Worm (Caenorhabditis elegans) whole organism, L1 larva: ENCODE results near the gene F44E5.2.
A peak's percentile ranks its signal among the peaks of the same experiment; 100 is the strongest.

Experiments
- C04F5.9 ChIP-seq: sonication (generic microtip); optimal IDR thresholded peaks from 2 replicates; lab custom pipeline; 2016; ENCODE audit warnings: missing genetic modification characterization, missing compliant biosample characterization
- C34B4.2 ChIP-seq: sonication (generic microtip); optimal IDR thresholded peaks from 2 replicates; lab custom pipeline; 2017; ENCODE audit warnings: mild to moderate bottlenecking, missing genetic modification characterization, missing compliant biosample characterization
- aly-2 ChIP-seq: fragments of 150-350 bp; optimal IDR thresholded peaks from 2 replicates; lab custom pipeline; 2014; ENCODE audit warnings: missing biosample characterization, missing genetic modification characterization
- ceh-63 ChIP-seq: fragments of 200-800 bp; sonication (Bioruptor generic); optimal IDR thresholded peaks from 2 replicates; lab custom pipeline; 2018; ENCODE audit warnings: mild to moderate bottlenecking, missing genetic modification characterization, missing compliant biosample characterization
- ceh-8 ChIP-seq: fragments of 200-800 bp; sonication (Bioruptor generic); optimal IDR thresholded peaks from 2 replicates; lab custom pipeline; 2018; ENCODE audit warnings: mild to moderate bottlenecking, missing genetic modification characterization, moderate library complexity, missing compliant biosample characterization
- ceh-82 ChIP-seq, 3 experiments: fragments of 150-350 bp in 1 of 3; sonication (generic microtip) in 2 of 3; optimal IDR thresholded peaks; 2 replicates each; lab custom pipeline; 2014 to 2017; ENCODE audit warnings: missing biosample characterization in 3 of 3, missing genetic modification characterization in 3 of 3
- ceh-88 ChIP-seq: fragments of 200-800 bp; sonication (Bioruptor generic); IDR thresholded peaks from 2 replicates; pipeline ENCODE4 v1.3.6; 2022; ENCODE audit warnings: missing genetic modification characterization, missing compliant biosample characterization
- ceh-90 ChIP-seq: sonication (generic microtip); optimal IDR thresholded peaks from 2 replicates; lab custom pipeline; 2016; ENCODE audit warnings: missing genetic modification characterization, missing compliant biosample characterization
- dpl-1 ChIP-seq, 3 experiments: fragments of 150-350 bp in 2 of 3; sonication (generic microtip) in 1 of 3; optimal IDR thresholded peaks; 2 replicates each; lab custom pipeline; 2014 to 2017; ENCODE audit warnings: missing biosample characterization in 3 of 3, missing genetic modification characterization in 3 of 3, missing genetic modification reagents in 3 of 3
- dsc-1 ChIP-seq: sonication (generic microtip); optimal IDR thresholded peaks from 2 replicates; lab custom pipeline; 2016; ENCODE audit warnings: mild to moderate bottlenecking, missing genetic modification characterization, missing compliant biosample characterization
- efl-1 ChIP-seq, 4 experiments: fragments of 150-350 bp; optimal IDR thresholded peaks in 3 of 4; peaks in 1 of 4; 1 replicate in 1 of 4; 2 replicates in 3 of 4; lab custom pipeline; 2014; ENCODE audit warnings: missing biosample characterization in 2 of 4, missing genetic modification characterization in 2 of 4, missing genetic modification reagents in 2 of 4
- egl-13 ChIP-seq: sonication (generic microtip); optimal IDR thresholded peaks from 2 replicates; lab custom pipeline; 2016; ENCODE audit warnings: missing genotype, missing genetic modification reagents, missing genetic modification characterization, missing compliant biosample characterization
- egl-27 ChIP-seq, 2 experiments: fragments of 150-350 bp in 1 of 2; sonication (generic microtip); optimal IDR thresholded peaks; 3 replicates each; lab custom pipeline; 2017 to 2018; ENCODE audit warnings: missing biosample characterization in 2 of 2, missing genetic modification characterization in 2 of 2, missing genetic modification reagents in 2 of 2
- elt-2 ChIP-seq: sonication (generic microtip); optimal IDR thresholded peaks from 2 replicates; lab custom pipeline; 2016; ENCODE audit warnings: missing genetic modification characterization, mild to moderate bottlenecking, inconsistent platforms, missing compliant biosample characterization, missing genetic modification reagents
- elt-3 ChIP-seq, 6 experiments: fragments of 150-350 bp in 1 of 6; sonication (generic microtip); optimal IDR thresholded peaks; 2 replicates each; lab custom pipeline; 2017 to 2018; ENCODE audit warnings: missing biosample characterization in 6 of 6, missing genetic modification characterization in 6 of 6, inconsistent platforms in 1 of 6
- fkh-10 ChIP-seq: sonication (generic microtip); optimal IDR thresholded peaks from 2 replicates; lab custom pipeline; 2017; ENCODE audit warnings: missing biosample characterization, missing genetic modification reagents, missing genetic modification characterization
- fkh-8 ChIP-seq: sonication (generic microtip); optimal IDR thresholded peaks from 2 replicates; lab custom pipeline; 2016; ENCODE audit warnings: mild to moderate bottlenecking, missing genetic modification characterization, missing compliant biosample characterization
- fos-1 ChIP-seq: fragments of 150-350 bp; optimal IDR thresholded peaks from 2 replicates; lab custom pipeline; 2014; ENCODE audit warnings: missing biosample characterization, missing genetic modification characterization
- hlh-17 ChIP-seq: fragments of 200-800 bp; sonication (Bioruptor generic); optimal IDR thresholded peaks from 2 replicates; lab custom pipeline; 2018; ENCODE audit warnings: missing genetic modification characterization, mild to moderate bottlenecking, missing compliant biosample characterization, moderate library complexity, borderline replicate concordance
- irx-1 ChIP-seq: sonication (generic microtip); optimal IDR thresholded peaks from 2 replicates; lab custom pipeline; 2016; ENCODE audit warnings: missing genetic modification characterization, missing compliant biosample characterization
- isw-1 ChIP-seq: fragments of 200-800 bp; sonication (Bioruptor generic); IDR thresholded peaks from 2 replicates; pipeline ENCODE4 v1.3.6; 2022; ENCODE audit warnings: missing genetic modification characterization, missing compliant biosample characterization
- lin-14 ChIP-seq: fragments of 200-800 bp; sonication (Bioruptor generic); optimal IDR thresholded peaks from 2 replicates; lab custom pipeline; 2018; ENCODE audit warnings: mild to moderate bottlenecking, missing genetic modification characterization, moderate library complexity, missing compliant biosample characterization
- lin-39 ChIP-seq: fragments of 150-350 bp; optimal IDR thresholded peaks from 2 replicates; lab custom pipeline; 2014; ENCODE audit warnings: missing biosample characterization, missing genetic modification reagents, missing genetic modification characterization
- lsy-2 ChIP-seq, 2 experiments: fragments of 150-350 bp; optimal IDR thresholded peaks; 2 replicates each; lab custom pipeline; 2014; ENCODE audit warnings: missing biosample characterization in 2 of 2, missing genetic modification characterization in 2 of 2
- mdl-1 ChIP-seq, 2 experiments: fragments of 150-350 bp; optimal IDR thresholded peaks; 2 replicates each; lab custom pipeline; 2014 to 2017; ENCODE audit warnings: missing biosample characterization in 2 of 2, missing genetic modification characterization in 2 of 2, inconsistent platforms in 1 of 2
- mef-2 ChIP-seq: fragments of 150-350 bp; optimal IDR thresholded peaks from 2 replicates; lab custom pipeline; 2014; ENCODE audit warnings: missing biosample characterization, missing genetic modification characterization
- mep-1 ChIP-seq: fragments of 150-350 bp; optimal IDR thresholded peaks from 2 replicates; lab custom pipeline; 2014; ENCODE audit warnings: missing biosample characterization, missing genetic modification characterization
- nhr-12 ChIP-seq: sonication (generic microtip); optimal IDR thresholded peaks from 2 replicates; lab custom pipeline; 2017; ENCODE audit warnings: missing biosample characterization, missing genetic modification characterization
- nhr-19 ChIP-seq: fragments of 200-800 bp; sonication (Bioruptor generic); conservative IDR thresholded peaks from 2 replicates; pipeline ENCODE4 v1.3.6; 2022; ENCODE audit warnings: missing genetic modification characterization, missing compliant biosample characterization
- nhr-20 ChIP-seq: sonication (generic microtip); optimal IDR thresholded peaks from 2 replicates; lab custom pipeline; 2016; ENCODE audit warnings: mild to moderate bottlenecking, missing genetic modification characterization, missing compliant biosample characterization
- nhr-237 ChIP-seq: fragments of 150-350 bp; optimal IDR thresholded peaks from 2 replicates; lab custom pipeline; 2014; ENCODE audit warnings: missing biosample characterization, missing genetic modification characterization
- nhr-47 ChIP-seq: sonication (generic microtip); optimal IDR thresholded peaks from 2 replicates; lab custom pipeline; 2016; ENCODE audit warnings: mild to moderate bottlenecking, missing genetic modification characterization, moderate library complexity, missing compliant biosample characterization
- nhr-71 ChIP-seq: sonication (generic microtip); optimal IDR thresholded peaks from 2 replicates; lab custom pipeline; 2016; ENCODE audit warnings: mild to moderate bottlenecking, missing genetic modification characterization, moderate library complexity, missing compliant biosample characterization
- nhr-76 ChIP-seq: sonication (generic microtip); optimal IDR thresholded peaks from 2 replicates; lab custom pipeline; 2017; ENCODE audit warnings: missing biosample characterization, missing genetic modification characterization
- nhr-84 ChIP-seq: sonication (generic microtip); optimal IDR thresholded peaks from 2 replicates; lab custom pipeline; 2017; ENCODE audit warnings: missing biosample characterization, missing genetic modification characterization
- nhr-90 ChIP-seq: sonication (generic microtip); optimal IDR thresholded peaks from 2 replicates; lab custom pipeline; 2016; ENCODE audit warnings: mild to moderate bottlenecking, missing genetic modification characterization, missing compliant biosample characterization; ENCODE audit not compliant: poor library complexity
- pax-3 ChIP-seq: fragments of 200-800 bp; sonication (Bioruptor generic); optimal IDR thresholded peaks from 2 replicates; lab custom pipeline; 2018; ENCODE audit warnings: mild to moderate bottlenecking, missing genetic modification characterization, moderate library complexity, missing compliant biosample characterization
- rnt-1 ChIP-seq: sonication (generic microtip); optimal IDR thresholded peaks from 2 replicates; lab custom pipeline; 2016; ENCODE audit warnings: mild to moderate bottlenecking, missing genetic modification characterization, moderate library complexity, missing compliant biosample characterization
- skn-1 ChIP-seq: fragments of 150-350 bp; optimal IDR thresholded peaks from 2 replicates; lab custom pipeline; 2014; ENCODE audit warnings: missing biosample characterization, missing genetic modification characterization
- snu-23 ChIP-seq: sonication (generic microtip); optimal IDR thresholded peaks from 2 replicates; lab custom pipeline; 2016; ENCODE audit warnings: missing genetic modification characterization, missing compliant biosample characterization
- sox-4 ChIP-seq: sonication (generic microtip); optimal IDR thresholded peaks from 2 replicates; lab custom pipeline; 2016; ENCODE audit warnings: missing genetic modification characterization, missing compliant biosample characterization
- sup-37 ChIP-seq: fragments of 200-800 bp; sonication (Bioruptor generic); optimal IDR thresholded peaks from 2 replicates; lab custom pipeline; 2018; ENCODE audit warnings: mild to moderate bottlenecking, missing genetic modification characterization, missing compliant biosample characterization
- swsn-7 ChIP-seq: sonication (generic microtip); optimal IDR thresholded peaks from 2 replicates; lab custom pipeline; 2016; ENCODE audit warnings: missing genetic modification characterization, missing compliant biosample characterization
- unc-86 ChIP-seq: sonication (generic microtip); optimal IDR thresholded peaks from 2 replicates; lab custom pipeline; 2016; ENCODE audit warnings: missing genetic modification characterization, missing compliant biosample characterization
- xbp-1 ChIP-seq: sonication (generic microtip); optimal IDR thresholded peaks from 2 replicates; lab custom pipeline; 2016; ENCODE audit warnings: missing genetic modification characterization, missing compliant biosample characterization
- zip-4 ChIP-seq: fragments of 200-800 bp; sonication (Bioruptor generic); optimal IDR thresholded peaks from 2 replicates; lab custom pipeline; 2018; ENCODE audit warnings: mild to moderate bottlenecking, missing genetic modification characterization, moderate library complexity, missing compliant biosample characterization
- ztf-4 ChIP-seq: fragments of 150-350 bp; optimal IDR thresholded peaks from 2 replicates; lab custom pipeline; 2014; ENCODE audit warnings: missing biosample characterization, missing genetic modification characterization

Gene F44E5.2

ce11 chrII:11756684-11757107, 9.9 kb upstream of the F44E5.2 start (continued):
- no peak for TF ChIP-seq C04F5.9 (tag; lab: Kevin White, UChicago)
- TF ChIP-seq xbp-1 (tag; lab: Kevin White, UChicago): peak; percentile 14
- peak; percentile 40 for TF ChIP-seq rnt-1 (tag; lab: Kevin White, UChicago)
- peak; percentile 66 for TF ChIP-seq snu-23 (GFP tag; lab: Kevin White, UChicago)
- TF ChIP-seq mdl-1 (tag; optimal IDR thresholded peaks at IDR 0.05; lab: Kevin White, UChicago): peak in 1 of 2 experiments; percentile 4
- TF ChIP-seq nhr-90 (tag; lab: Kevin White, UChicago): peak; percentile 3
- TF ChIP-seq dsc-1 (tag; lab: Kevin White, UChicago): peak; percentile 33
- peak; percentile 81 for TF ChIP-seq ztf-4 (tag; lab: Kevin White, UChicago)
- TF ChIP-seq efl-1 (optimal IDR thresholded peaks at IDR 0.05; lab: Kevin White, UChicago): no peak
- peak in 1 of 2 experiments; percentile 20 for TF ChIP-seq efl-1 (GFP tag; optimal IDR thresholded peaks at IDR 0.05 in 1 of 2; lab: Kevin White, UChicago)
- TF ChIP-seq nhr-84 (tag; lab: Kevin White, UChicago): no peak
- TF ChIP-seq nhr-47: peak; percentile 10
- peak; percentile 40 for TF ChIP-seq nhr-19
- peak; percentile 44 for TF ChIP-seq nhr-20 (tag; lab: Kevin White, UChicago)
- TF ChIP-seq, all 84 proteins: peak for 31

DNA sequence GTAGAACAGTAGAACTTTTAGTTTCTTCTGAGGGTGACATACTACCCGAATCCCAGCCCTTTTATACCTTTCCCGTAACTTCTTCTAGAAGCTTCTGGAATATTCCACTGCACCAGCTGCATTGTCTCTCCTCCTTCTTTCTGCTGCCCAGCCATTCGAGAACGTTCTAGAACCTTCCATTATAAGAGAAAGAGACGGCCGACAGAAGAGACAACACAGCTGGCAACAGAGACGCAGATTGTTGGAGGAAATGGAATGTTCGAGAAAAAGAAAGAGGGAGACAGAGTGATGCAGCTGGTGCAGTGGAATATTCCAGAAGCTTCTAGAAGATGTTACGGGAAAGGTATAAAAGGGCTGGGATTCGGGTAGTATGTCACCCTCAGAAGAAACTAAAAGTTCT, 7.3 kb upstream of the F44E5.2 start, which contains the start of the genes F44E5.4 and F44E5.5:
F44E5.4 (minus strand) TSS at position 35 of the 400 bp plus-strand sequence.
F44E5.5 (plus strand) TSS at position 386 of the 400 bp plus-strand sequence.
- TF ChIP-seq ceh-88 (GFP tag; lab: Robert Waterston, UW) (peak; percentile 94), skn-1 (tag; lab: Kevin White, UChicago) (peak; percentile 47), fos-1 (peak; percentile 63), nhr-71 (tag; lab: Kevin White, UChicago) (peak; percentile 97), fkh-10 (GFP tag; lab: Kevin White, UChicago) (peak; percentile 61), nhr-76 (peak; percentile 27), lin-14 (GFP tag; lab: Kevin White, UChicago) (peak; percentile 94), C04F5.9 (tag; lab: Kevin White, UChicago) (peak; percentile 36), nhr-90 (tag; lab: Kevin White, UChicago) (peak; percentile 88), aly-2 (tag; lab: Kevin White, UChicago) (peak; percentile 39), efl-1 (optimal IDR thresholded peaks at IDR 0.05; lab: Kevin White, UChicago) (peak; percentile 73 to 86), efl-1 (GFP tag; optimal IDR thresholded peaks at IDR 0.05 in 1 of 2; lab: Kevin White, UChicago) (peak; percentile 53 to 96), unc-86 (tag; lab: Kevin White, UChicago) (peak; percentile 89), dpl-1 (GFP tag; optimal IDR thresholded peaks at IDR 0.05; lab: Kevin White, UChicago) (peak; percentile 57 to 62 (median 62)), dsc-1 (tag; lab: Kevin White, UChicago) (peak; percentile 91), ceh-90 (tag; lab: Kevin White, UChicago) (peak; percentile 12), C34B4.2 (tag; lab: Kevin White, UChicago) (peak; percentile 86), zip-4 (GFP tag; lab: Kevin White, UChicago) (peak; percentile 76), hlh-17 (GFP tag; lab: Kevin White, UChicago) (peak; percentile 91), nhr-47 (peak; percentile 96), swsn-7 (tag; lab: Kevin White, UChicago) (peak; percentile 95), lin-39 (tag; lab: Kevin White, UChicago) (peak; percentile 52), mef-2 (tag; lab: Kevin White, UChicago) (peak; percentile 56), rnt-1 (tag; lab: Kevin White, UChicago) (peak; percentile 88), sup-37 (GFP tag; lab: Kevin White, UChicago) (peak; percentile 77), ceh-8 (GFP tag; lab: Kevin White, UChicago) (peak; percentile 87), lsy-2 (tag; optimal IDR thresholded peaks at IDR 0.05; lab: Kevin White, UChicago) (peak; percentile 77 to 78), elt-2 (peak; percentile 54), egl-13 (peak; percentile 92), fkh-8 (tag; lab: Kevin White, UChicago) (peak; percentile 98), sox-4 (tag; lab: Kevin White, UChicago) (peak; percentile 84), irx-1 (peak; percentile 86), elt-3 (tag; optimal IDR thresholded peaks at IDR 0.05; lab: Kevin White, UChicago) (peak in 2 of 6 experiments; percentile 63 to 86), isw-1 (GFP tag; lab: Robert Waterston, UW) (peak; percentile 94), ceh-63 (GFP tag; lab: Kevin White, UChicago) (peak; percentile 75), pax-3 (tag; lab: Kevin White, UChicago) (peak; percentile 90), egl-27 (tag; optimal IDR thresholded peaks at IDR 0.05; lab: Kevin White, UChicago) (peak in 1 of 2 experiments; percentile 25), ceh-82 (tag; optimal IDR thresholded peaks at IDR 0.05; lab: Kevin White, UChicago) (peak; percentile 65 to 81 (median 69)), xbp-1 (tag; lab: Kevin White, UChicago) (peak; percentile 84), nhr-237 (tag; lab: Kevin White, UChicago) (peak; percentile 83), nhr-12 (tag; lab: Kevin White, UChicago) (peak; percentile 54), mep-1 (tag; lab: Kevin White, UChicago) (peak; percentile 62)
